Worm (Caenorhabditis elegans): ENCODE data around the gene F09E5.14.

ce11 chrII:5342412-5342811 is 2.3 kb downstream of the F09E5.14 start:
- 0 out of 2 replicates have a peak, but pooled peaks have one; percentile 1 for TF ChIP-seq nfyb-1 (GFP tag; IDR thresholded peaks at IDR 0.05)
- TF ChIP-seq nhr-90 (tag; optimal IDR thresholded peaks at IDR 0.05), result no peak
- no peak for TF ChIP-seq unc-62 (GFP tag; optimal IDR thresholded peaks at IDR 0.05)
- TF ChIP-seq nfya-2 (GFP tag; IDR thresholded peaks at IDR 0.05), result no peak
- no peak for TF ChIP-seq aptf-3 (GFP tag; IDR thresholded peaks at IDR 0.05)
- TF ChIP-seq snpc-4 (GFP tag; optimal IDR thresholded peaks at IDR 0.05), result no peak
- no peak for TF ChIP-seq snpc-4 (tag; optimal IDR thresholded peaks at IDR 0.05)
- TF ChIP-seq lin-35 (GFP tag; optimal IDR thresholded peaks at IDR 0.05), result no peak
- TF ChIP-seq egrh-3 (GFP tag; IDR thresholded peaks at IDR 0.05), result no peak
- no peak for TF ChIP-seq ama-1 (optimal IDR thresholded peaks at IDR 0.05)
- no peak for TF ChIP-seq ama-1 (GFP tag; optimal IDR thresholded peaks at IDR 0.05)
- no peak for TF ChIP-seq B0035.1 (tag; optimal IDR thresholded peaks at IDR 0.05)
- TF ChIP-seq F23B12.7 (tag; optimal IDR thresholded peaks at IDR 0.05; ENCODE audit: insufficient read depth), result no peak

Measured in whole organism, young adult.